Worm (Caenorhabditis elegans) whole organism, early embryonic: ENCODE measurements around the gene ges-1.

Experiments used
- F13C5.2 ChIP-seq: sonication (generic microtip); optimal IDR thresholded peaks from 2 replicates; lab custom pipeline; 2017; ENCODE audit warnings: mild to moderate bottlenecking, missing genetic modification characterization, inconsistent platforms, missing compliant biosample characterization
- ama-1 ChIP-seq: fragments of 150-350 bp; optimal IDR thresholded peaks from 2 replicates; lab custom pipeline; 2014
- ceh-36 ChIP-seq: sonication (generic microtip); optimal IDR thresholded peaks from 2 replicates; lab custom pipeline; 2016; ENCODE audit warnings: missing genetic modification characterization, inconsistent platforms, missing compliant biosample characterization
- ets-7 ChIP-seq: sonication (generic microtip); optimal IDR thresholded peaks from 2 replicates; lab custom pipeline; 2016; ENCODE audit warnings: missing genotype, missing genetic modification characterization, missing compliant biosample characterization
- flt-1 ChIP-seq: fragments of 200-800 bp; sonication (Bioruptor generic); IDR thresholded peaks from 2 replicates; pipeline ENCODE4 v1.3.6; 2022; ENCODE audit warnings: missing genetic modification characterization, missing compliant biosample characterization
- hmbx-1 ChIP-seq: sonication (generic microtip); optimal IDR thresholded peaks from 2 replicates; lab custom pipeline; 2016; ENCODE audit warnings: mild to moderate bottlenecking, missing genetic modification characterization, missing compliant biosample characterization
- hnd-1 ChIP-seq: sonication (generic microtip); optimal IDR thresholded peaks from 2 replicates; lab custom pipeline; 2016; ENCODE audit warnings: missing genetic modification characterization, missing compliant biosample characterization
- pes-1 ChIP-seq: fragments of 200-800 bp; sonication (Bioruptor generic); IDR thresholded peaks from 2 replicates; pipeline ENCODE4 v1.3.6; 2022; ENCODE audit warnings: missing genetic modification reagents, missing genetic modification characterization, missing compliant biosample characterization
- tbx-37 ChIP-seq: fragments of 200-800 bp; sonication (Bioruptor generic); conservative IDR thresholded peaks from 2 replicates; pipeline ENCODE4 v1.3.6; 2022; ENCODE audit warnings: missing genetic modification reagents, missing genetic modification characterization, missing compliant biosample characterization
- tra-4 ChIP-seq: sonication (generic microtip); optimal IDR thresholded peaks from 2 replicates; lab custom pipeline; 2017; ENCODE audit warnings: missing genetic modification characterization, missing compliant biosample characterization

DNA sequence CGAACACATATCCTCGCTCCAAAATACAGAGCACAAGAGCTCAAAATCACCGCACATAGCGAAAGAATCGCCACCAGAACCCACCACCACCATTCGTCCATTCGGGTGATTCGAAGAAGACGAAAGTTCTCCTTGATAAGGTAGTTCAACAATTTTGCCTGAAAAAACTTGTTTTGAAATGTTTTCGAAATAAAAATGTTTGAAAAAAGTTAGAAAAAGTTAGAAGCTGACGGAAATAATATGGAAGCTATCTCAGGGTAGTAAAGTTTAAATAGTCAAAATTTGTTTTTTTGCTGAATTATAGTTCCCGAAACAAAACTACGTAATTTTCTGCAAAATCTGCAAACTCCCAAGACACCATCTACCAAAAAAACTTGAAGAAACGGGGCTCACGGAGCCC lies 20.5 kb downstream of the ges-1 start, which contains the start of gene snt-5:
- TF ChIP-seq tbx-37 (GFP tag; lab: Robert Waterston, UW) = no peak
- no peak for TF ChIP-seq ceh-36 (tag; lab: Kevin White, UChicago)
- no peak for TF ChIP-seq ets-7 (tag; lab: Kevin White, UChicago)
- TF ChIP-seq tra-4 (tag; lab: Kevin White, UChicago) = no peak
- no peak for TF ChIP-seq ama-1 (lab: Kevin White, UChicago)
- TF ChIP-seq hnd-1 = no peak
- TF ChIP-seq hmbx-1 (tag; lab: Kevin White, UChicago) = no peak
- TF ChIP-seq F13C5.2 = no peak
- TF ChIP-seq pes-1 = no peak
- TF ChIP-seq flt-1 = no peak
